Fruit fly (Drosophila melanogaster): ENCODE measurements around the gene CG32204.
A peak's percentile ranks its signal among the peaks of the same experiment; 100 is the strongest.

Gene CG32204

dm6 chr3L:18898770-18899278, 47.0 kb downstream of the CG32204 start, which contains the start of gene RpL26 (continued):
- TF ChIP-seq CrebB (tag; optimal IDR thresholded peaks at IDR 0.05) (peak; percentile 61), CG8290 (GFP tag; optimal IDR thresholded peaks at IDR 0.05) (peak; percentile 71), CG8290 (tag; optimal IDR thresholded peaks at IDR 0.05) (no peak), CG1024 (GFP tag; IDR thresholded peaks at IDR 0.05) (no peak), CG15479 (GFP tag; optimal IDR thresholded peaks at IDR 0.05) (no peak), stc (GFP tag; IDR thresholded peaks at IDR 0.05) (no peak; the same call in 1 of the 2 replicates), CG3065 (GFP tag; optimal IDR thresholded peaks at IDR 0.05) (peak; percentile 48), CG18262 (tag; optimal IDR thresholded peaks at IDR 0.05) (peak; percentile 60), YL-1 (GFP tag; optimal IDR thresholded peaks at IDR 0.05) (peak; percentile 89), CG17912 (GFP tag; optimal IDR thresholded peaks at IDR 0.05) (peak; percentile 55), CG4360 (GFP tag; IDR thresholded peaks at IDR 0.05) (no peak), CG4854 (GFP tag; optimal IDR thresholded peaks at IDR 0.05) (peak; percentile 60), Gug (GFP tag; IDR thresholded peaks at IDR 0.05) (peak; percentile 67; the same call in 2 of the 4 replicates), Camta (GFP tag; optimal IDR thresholded peaks at IDR 0.05) (peak; percentile 68), CG17186 (GFP tag; optimal IDR thresholded peaks at IDR 0.05) (peak; percentile 56), yki (optimal IDR thresholded peaks at IDR 0.05) (no peak), tll (GFP tag; optimal IDR thresholded peaks at IDR 0.05) (peak in 1 of 2 experiments; percentile 88), CG7271 (tag; optimal IDR thresholded peaks at IDR 0.05) (peak; percentile 15), seq (GFP tag; IDR thresholded peaks at IDR 0.05) (no peak), BEAF-32 (GFP tag; optimal IDR thresholded peaks at IDR 0.05) (peak; percentile 100), Scr (GFP tag; IDR thresholded peaks at IDR 0.05; ENCODE audit: partially characterized antibody) (peak; percentile 99), CG33213 (GFP tag; optimal IDR thresholded peaks at IDR 0.05) (peak; percentile 78), CG18599 (GFP tag; optimal IDR thresholded peaks at IDR 0.05) (no peak), cato (GFP tag; optimal IDR thresholded peaks at IDR 0.05; ENCODE audit: borderline replicate concordance) (peak; percentile 61), sob (GFP tag; IDR thresholded peaks at IDR 0.05) (peak; percentile 81), CG8281 (tag; optimal IDR thresholded peaks at IDR 0.05) (no peak), Jarid2 (GFP tag; optimal IDR thresholded peaks at IDR 0.05) (no peak), CG9797 (GFP tag; optimal IDR thresholded peaks at IDR 0.05) (peak; percentile 47), Mrtf (GFP tag; IDR thresholded peaks at IDR 0.05) (no peak; the same call in 2 of the 3 replicates), CG13894 (tag; optimal IDR thresholded peaks at IDR 0.05) (peak; percentile 67), CG12769 (tag; optimal IDR thresholded peaks at IDR 0.05) (peak; percentile 56), br (optimal IDR thresholded peaks at IDR 0.05) (no peak), HLH4C (GFP tag; IDR thresholded peaks at IDR 0.05; ENCODE audit: partially characterized antibody) (peak; percentile 93), Antp (GFP tag; optimal IDR thresholded peaks at IDR 0.05) (peak; percentile 75), CG32767 (GFP tag; IDR thresholded peaks at IDR 0.05) (peak; percentile 22; the same call in 1 of the 2 replicates), Neu2 (GFP tag; optimal IDR thresholded peaks at IDR 0.05; ENCODE audit: borderline replicate concordance) (no peak), CG18476 (GFP tag; optimal IDR thresholded peaks at IDR 0.05) (peak; percentile 64), hbn (GFP tag; IDR thresholded peaks at IDR 0.05; ENCODE audit: partially characterized antibody) (peak; percentile 95), CG11398 (GFP tag; optimal IDR thresholded peaks at IDR 0.05) (peak; percentile 57), CG9727 (GFP tag; optimal IDR thresholded peaks at IDR 0.05) (peak; percentile 88), CG11560 (tag; IDR thresholded peaks at IDR 0.05) (peak; percentile 34; the same call in 1 of the 3 replicates), Trl (optimal IDR thresholded peaks at IDR 0.05) (no peak), Trl (GFP tag; optimal IDR thresholded peaks at IDR 0.05) (peak; percentile 77), gfzf (GFP tag; optimal IDR thresholded peaks at IDR 0.05) (peak; percentile 40), Hand (GFP tag; optimal IDR thresholded peaks at IDR 0.05) (no peak), wdn (GFP tag; IDR thresholded peaks at IDR 0.05) (no peak), row (GFP tag; IDR thresholded peaks at IDR 0.05) (peak; percentile 96), CG4730 (GFP tag; IDR thresholded peaks at IDR 0.05) (0 out of 2 replicates have a peak, but pooled peaks have one; percentile 52), Elba2 (GFP tag; optimal IDR thresholded peaks at IDR 0.05) (peak; percentile 71), toy (GFP tag; IDR thresholded peaks at IDR 0.05) (peak; percentile 51; the same call in 1 of the 2 replicates), Hmr (GFP tag; optimal IDR thresholded peaks at IDR 0.05) (no peak)

Data from whole organism, embryonic.